Fruit fly (Drosophila melanogaster): Measurements from ENCODE around the gene Cpr73D.
A peak's percentile ranks its signal among the peaks of the same experiment; 100 is the strongest.

dm6 chr3L:16974645-16975151, 17.2 kb upstream of the Cpr73D start:
- TF ChIP-seq fd96Ca (GFP tag; IDR thresholded peaks at IDR 0.05) = 0 out of 3 replicates have a peak, but pooled peaks have one; percentile 35
- no peak for TF ChIP-seq rn (GFP tag; IDR thresholded peaks at IDR 0.05)
- TF ChIP-seq EcR (GFP tag; optimal IDR thresholded peaks at IDR 0.05) = no peak
- 0 out of 2 replicates have a peak, but pooled peaks have one; percentile 5 for TF ChIP-seq CG32121 (GFP tag; IDR thresholded peaks at IDR 0.05)
